Worm (Caenorhabditis elegans): Measurements from ENCODE around the gene pat-4.

ce11 chrIII:124478-124877, 29.9 kb upstream of the pat-4 start, which contains the start of gene pals-23:
- TF ChIP-seq him-1 (tag; optimal IDR thresholded peaks at IDR 0.05) (no peak), Y56A3A.18 (GFP tag; IDR thresholded peaks at IDR 0.05) (no peak), ztf-22 (GFP tag; optimal IDR thresholded peaks at IDR 0.05) (no peak), akir-1 (GFP tag; optimal IDR thresholded peaks at IDR 0.05) (no peak), sea-2 (GFP tag; IDR thresholded peaks at IDR 0.05) (no peak), lin-35 (GFP tag; optimal IDR thresholded peaks at IDR 0.05) (no peak), die-1 (tag; optimal IDR thresholded peaks at IDR 0.05) (no peak), zim-3 (tag; optimal IDR thresholded peaks at IDR 0.05) (no peak)
